Fruit fly (Drosophila melanogaster): ENCODE data around the gene tadr.

DNA sequence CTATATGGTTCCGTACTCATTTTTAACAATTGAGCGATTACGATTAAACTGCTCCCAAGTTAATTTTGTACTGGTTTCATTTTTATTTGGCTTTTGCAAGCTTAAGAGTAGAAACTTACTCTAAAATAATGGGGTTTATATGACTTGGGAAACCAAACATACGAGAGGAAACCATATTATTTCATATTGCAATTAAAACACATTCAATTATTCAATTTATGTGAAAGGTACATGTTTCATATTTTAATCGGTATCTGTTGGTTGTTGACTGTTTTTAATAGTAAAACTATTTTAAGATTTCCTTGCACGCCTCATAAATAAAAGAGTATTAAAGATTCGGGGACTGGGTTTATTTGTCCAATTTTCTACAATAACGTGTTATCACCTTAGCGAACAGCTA, 9.1 kb downstream of the tadr start, which contains the start of gene CG33510:
- TF ChIP-seq Camta (GFP tag; optimal IDR thresholded peaks at IDR 0.05): no peak
- TF ChIP-seq Sry-δ (GFP tag; optimal IDR thresholded peaks at IDR 0.05): no peak
- TF ChIP-seq gce (GFP tag; IDR thresholded peaks at IDR 0.05): no peak
- TF ChIP-seq CG6175 (GFP tag; IDR thresholded peaks at IDR 0.05): no peak
- TF ChIP-seq Xrp1 (GFP tag; IDR thresholded peaks at IDR 0.05): no peak
- no peak for TF ChIP-seq Fer2 (tag; optimal IDR thresholded peaks at IDR 0.05)
- TF ChIP-seq CG4854 (GFP tag; optimal IDR thresholded peaks at IDR 0.05): no peak

Data from whole organism, embryonic.